Worm (Caenorhabditis elegans) whole organism, L3 larva: ENCODE results near the gene fbxa-182.

Experiments
- ZK546.5 ChIP-seq: sonication (generic microtip); optimal IDR thresholded peaks from 2 replicates; lab custom pipeline; 2017; ENCODE audit warnings: missing biosample characterization, missing genetic modification characterization
- egl-27 ChIP-seq: sonication (generic microtip); optimal IDR thresholded peaks from 4 replicates; lab custom pipeline; 2017; ENCODE audit warnings: missing biosample characterization, missing genetic modification reagents, missing genetic modification characterization
- elt-1 ChIP-seq: fragments of 150-350 bp; optimal IDR thresholded peaks from 2 replicates; lab custom pipeline; 2014; ENCODE audit warnings: missing biosample characterization, missing genetic modification characterization
- fkh-10 ChIP-seq: sonication (generic microtip); optimal IDR thresholded peaks from 2 replicates; lab custom pipeline; 2017; ENCODE audit warnings: missing biosample characterization, missing genetic modification reagents, missing genetic modification characterization
- lin-15B ChIP-seq: fragments of 150-350 bp; optimal IDR thresholded peaks from 2 replicates; lab custom pipeline; 2014; ENCODE audit warnings: missing biosample characterization, missing genetic modification characterization
- lsy-12 ChIP-seq: sonication (generic microtip); optimal IDR thresholded peaks from 2 replicates; lab custom pipeline; 2016; ENCODE audit warnings: mild to moderate bottlenecking, missing genetic modification characterization, missing compliant biosample characterization
- nhr-23 ChIP-seq: fragments of 150-350 bp; optimal IDR thresholded peaks from 2 replicates; lab custom pipeline; 2014; ENCODE audit warnings: missing biosample characterization, missing genetic modification reagents, missing genetic modification characterization
- nhr-43 ChIP-seq: sonication (generic microtip); optimal IDR thresholded peaks from 2 replicates; lab custom pipeline; 2016; ENCODE audit warnings: mild to moderate bottlenecking, missing genetic modification characterization, missing compliant biosample characterization; ENCODE audit not compliant: poor library complexity, severe bottlenecking
- nhr-76 ChIP-seq: fragments of 150-350 bp; sonication (generic microtip); optimal IDR thresholded peaks from 5 replicates; lab custom pipeline; 2014; ENCODE audit warnings: missing biosample characterization, missing genetic modification characterization
- pqm-1 ChIP-seq: fragments of 150-350 bp; optimal IDR thresholded peaks from 2 replicates; lab custom pipeline; 2017; ENCODE audit warnings: missing biosample characterization, missing genetic modification characterization, inconsistent platforms
- snpc-4 ChIP-seq: fragments of 150-350 bp; optimal IDR thresholded peaks from 2 replicates; lab custom pipeline; 2014; ENCODE audit warnings: missing biosample characterization, missing genetic modification characterization
- unc-39 ChIP-seq: sonication (generic microtip); optimal IDR thresholded peaks from 4 replicates; lab custom pipeline; 2017; ENCODE audit warnings: missing biosample characterization, missing genetic modification characterization

ce11 chrII:2393821-2394220 is 18.7 kb downstream of the fbxa-182 start, which contains the start of gene F16G10.11:
- TF ChIP-seq lin-15B (tag; lab: Kevin White, UChicago), result no peak
- no peak for TF ChIP-seq unc-39 (tag; lab: Kevin White, UChicago)
- TF ChIP-seq fkh-10 (GFP tag; lab: Kevin White, UChicago), result no peak
- no peak for TF ChIP-seq elt-1
- no peak for TF ChIP-seq nhr-23
- no peak for TF ChIP-seq ZK546.5 (tag; lab: Kevin White, UChicago)
- no peak for TF ChIP-seq lsy-12 (tag; lab: Kevin White, UChicago)
- TF ChIP-seq nhr-76 (tag; lab: Kevin White, UChicago), result no peak
- TF ChIP-seq pqm-1 (tag; lab: Kevin White, UChicago), result no peak
- no peak for TF ChIP-seq snpc-4
- no peak for TF ChIP-seq nhr-43
- no peak for TF ChIP-seq egl-27 (tag; lab: Kevin White, UChicago)
